Fruit fly (Drosophila melanogaster): Measurements from ENCODE around the gene CG14312.

CG14312 gene

DNA sequence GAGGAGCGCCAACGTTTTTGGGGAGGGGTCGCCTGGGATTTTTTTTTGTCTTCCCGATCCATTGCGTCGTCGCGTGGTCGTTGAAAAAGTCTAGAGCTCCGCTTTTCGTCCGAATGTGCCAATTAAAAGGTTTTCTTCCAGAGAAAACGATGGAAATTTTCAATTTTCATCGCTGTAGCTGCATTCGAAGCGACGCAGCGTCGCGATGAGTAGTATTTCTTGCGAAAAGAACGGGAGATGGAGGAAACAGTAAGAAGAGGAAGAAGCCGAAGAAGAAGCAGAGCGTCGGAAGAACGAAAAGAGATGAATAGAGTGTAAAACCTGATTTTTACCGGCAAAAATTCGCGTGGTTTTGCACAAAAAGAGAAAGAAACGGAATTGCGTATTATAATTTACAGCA lies 40.3 kb downstream of the CG14312 start (continued):
- TF ChIP-seq CG32772 (GFP tag; IDR thresholded peaks at IDR 0.05) = no peak
- TF ChIP-seq tup (GFP tag; optimal IDR thresholded peaks at IDR 0.05) = no peak
- no peak for TF ChIP-seq row (GFP tag; IDR thresholded peaks at IDR 0.05)
- TF ChIP-seq Oli (tag; optimal IDR thresholded peaks at IDR 0.05) = no peak
- no peak for TF ChIP-seq so (GFP tag; IDR thresholded peaks at IDR 0.05)
- TF ChIP-seq CkIIα-i1 (GFP tag; IDR thresholded peaks at IDR 0.05) = no peak
- peak; percentile 27 for TF ChIP-seq nom (GFP tag; optimal IDR thresholded peaks at IDR 0.05)
- no peak; the same call in 1 of the 2 replicates for TF ChIP-seq rib (GFP tag; IDR thresholded peaks at IDR 0.05)
- TF ChIP-seq CG8290 (GFP tag; optimal IDR thresholded peaks at IDR 0.05) = no peak
- no peak for TF ChIP-seq CG8290 (tag; optimal IDR thresholded peaks at IDR 0.05)
- TF ChIP-seq Deaf1 (tag; optimal IDR thresholded peaks at IDR 0.05) = no peak
- no peak for TF ChIP-seq CG33557 (GFP tag; optimal IDR thresholded peaks at IDR 0.05)
- TF ChIP-seq wek (GFP tag; optimal IDR thresholded peaks at IDR 0.05) = no peak
- peak in 1 of 2 experiments; percentile 27 for TF ChIP-seq Trl (optimal IDR thresholded peaks at IDR 0.05)
- no peak for TF ChIP-seq Trl (GFP tag; optimal IDR thresholded peaks at IDR 0.05)
- TF ChIP-seq Atf6 (GFP tag; IDR thresholded peaks at IDR 0.05) = no peak
- no peak for TF ChIP-seq CG11085 (GFP tag; IDR thresholded peaks at IDR 0.05)
- no peak for TF ChIP-seq Fer1 (GFP tag; optimal IDR thresholded peaks at IDR 0.05)
- no peak for TF ChIP-seq chinmo (GFP tag; IDR thresholded peaks at IDR 0.05; ENCODE audit: partially characterized antibody)
- peak; percentile 2; the same call in 1 of the 2 replicates for TF ChIP-seq sob (GFP tag; IDR thresholded peaks at IDR 0.05)
- TF ChIP-seq Sry-β (GFP tag; optimal IDR thresholded peaks at IDR 0.05) = no peak
- no peak for TF ChIP-seq lmd (GFP tag; IDR thresholded peaks at IDR 0.05)
- TF ChIP-seq disco-r (GFP tag; optimal IDR thresholded peaks at IDR 0.05) = no peak
- no peak for TF ChIP-seq CG3163 (GFP tag; optimal IDR thresholded peaks at IDR 0.05)
- no peak for TF ChIP-seq bcd (GFP tag; optimal IDR thresholded peaks at IDR 0.05)
- TF ChIP-seq CG2678 (tag; optimal IDR thresholded peaks at IDR 0.05) = no peak
- no peak for TF ChIP-seq Gsc (GFP tag; IDR thresholded peaks at IDR 0.05)
- no peak for TF ChIP-seq phol (tag; optimal IDR thresholded peaks at IDR 0.05)
- no peak for TF ChIP-seq B-H1 (GFP tag; IDR thresholded peaks at IDR 0.05)
- no peak for TF ChIP-seq Oaz (GFP tag; IDR thresholded peaks at IDR 0.05)

DNA sequence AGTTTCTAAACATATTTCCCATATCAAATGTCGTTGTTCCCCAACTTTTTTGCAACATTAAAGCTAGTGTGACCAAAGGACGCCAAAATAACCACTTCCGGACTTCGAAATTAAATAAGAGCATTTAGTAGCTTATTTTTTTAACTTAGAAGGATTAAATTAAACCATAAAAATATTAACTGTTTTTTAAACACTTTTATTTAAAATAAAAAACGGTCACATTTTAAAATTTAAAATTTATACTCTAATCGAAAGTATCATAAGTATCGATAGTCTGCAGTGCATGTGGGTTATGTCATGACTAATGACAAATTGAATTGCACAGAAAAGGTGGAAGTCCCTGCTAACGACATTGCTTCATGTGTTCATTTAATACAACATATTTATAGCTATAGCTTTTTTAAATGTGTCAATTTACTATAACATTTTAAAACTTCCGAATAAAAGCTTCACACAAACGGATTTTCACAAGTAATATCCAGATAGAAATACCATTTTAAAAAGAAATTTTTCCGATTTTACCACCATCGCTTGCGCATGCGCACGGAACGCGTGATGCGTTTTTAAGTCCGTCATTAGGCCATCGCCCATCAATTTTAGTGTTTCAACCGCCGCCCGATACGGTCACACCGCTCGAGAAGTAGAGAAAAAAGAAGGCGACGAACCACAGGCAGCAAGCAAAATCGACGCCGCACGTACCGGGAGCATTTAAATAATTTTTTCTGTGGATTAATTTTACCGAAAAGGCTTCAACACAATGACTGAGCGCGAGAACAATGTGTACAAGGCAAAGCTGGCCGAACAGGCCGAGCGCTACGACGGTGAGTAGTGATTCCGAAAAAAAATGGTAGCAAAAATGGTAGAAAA lies 41.0 kb downstream of the CG14312 start, which contains the start of the genes CG7156 and 14-3-3epsilon:
Gene CG7156, minus strand, starts transcription at position 71 of the 867 bp plus-strand sequence.
Gene 14-3-3epsilon, plus strand, starts transcription at position 443 of the 867 bp plus-strand sequence.
- peak; percentile 48 for TF ChIP-seq E2f2 (GFP tag; IDR thresholded peaks at IDR 0.05)
- TF ChIP-seq CG18476 (GFP tag; optimal IDR thresholded peaks at IDR 0.05) = no peak
- TF ChIP-seq sc (optimal IDR thresholded peaks at IDR 0.05) = no peak
- no peak for TF ChIP-seq sc (GFP tag; optimal IDR thresholded peaks at IDR 0.05)
- no peak for TF ChIP-seq CG15073 (GFP tag; optimal IDR thresholded peaks at IDR 0.05)
- TF ChIP-seq dysf (GFP tag; IDR thresholded peaks at IDR 0.05) = no peak
- TF ChIP-seq cwo (GFP tag; optimal IDR thresholded peaks at IDR 0.05) = no peak
- TF ChIP-seq mam (GFP tag; optimal IDR thresholded peaks at IDR 0.05) = no peak
- peak; percentile 94 for TF ChIP-seq CG17186 (GFP tag; optimal IDR thresholded peaks at IDR 0.05)
- no peak for TF ChIP-seq CG10543 (GFP tag; optimal IDR thresholded peaks at IDR 0.05)
- peak; percentile 13 for TF ChIP-seq pho (GFP tag; optimal IDR thresholded peaks at IDR 0.05)
- TF ChIP-seq HLH3B (GFP tag; IDR thresholded peaks at IDR 0.05) = no peak
- TF ChIP-seq CG17829 (tag; optimal IDR thresholded peaks at IDR 0.05) = peak; percentile 16
- TF ChIP-seq CG13775 (GFP tag; optimal IDR thresholded peaks at IDR 0.05) = peak; percentile 42
- peak; percentile 28 for TF ChIP-seq salm (tag; optimal IDR thresholded peaks at IDR 0.05)
- TF ChIP-seq Nf-YA (GFP tag; IDR thresholded peaks at IDR 0.05) = 0 out of 2 replicates have a peak, but pooled peaks have one; percentile 5
- no peak for TF ChIP-seq CG6175 (GFP tag; IDR thresholded peaks at IDR 0.05)
- TF ChIP-seq NC2β (GFP tag; optimal IDR thresholded peaks at IDR 0.05) = no peak
- peak; percentile 11 for TF ChIP-seq zfh2 (GFP tag; optimal IDR thresholded peaks at IDR 0.05)
- no peak for TF ChIP-seq CG4404 (GFP tag; IDR thresholded peaks at IDR 0.05)
- no peak for TF ChIP-seq en (GFP tag; optimal IDR thresholded peaks at IDR 0.05)
- no peak for TF ChIP-seq eyg (GFP tag; optimal IDR thresholded peaks at IDR 0.05)
- TF ChIP-seq Hr78 (GFP tag; optimal IDR thresholded peaks at IDR 0.05) = no peak
